Worm (Caenorhabditis elegans): Measurements from ENCODE around the gene nid-1.

DNA sequence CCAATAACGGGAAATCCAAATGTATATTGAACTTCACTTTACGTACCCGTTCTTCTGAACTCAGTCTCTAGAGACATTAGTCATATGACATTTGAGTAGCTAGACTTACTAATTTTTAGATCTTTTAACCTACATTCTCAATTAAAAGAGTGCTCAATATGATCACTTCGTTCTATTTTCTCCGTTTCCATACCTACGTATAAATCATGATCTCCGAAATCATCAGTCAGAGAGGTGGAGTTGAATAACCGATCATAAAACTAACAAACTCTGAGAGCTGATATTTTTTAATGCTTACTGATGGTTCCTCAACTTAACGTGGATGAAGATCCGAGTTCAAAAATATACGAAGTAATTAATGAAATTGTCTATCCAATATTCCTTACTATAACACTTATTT is 54.2 kb downstream of the nid-1 start, which contains the start of gene srd-35:
- TF ChIP-seq dao-5 (tag; optimal IDR thresholded peaks at IDR 0.05) (no peak), him-1 (tag; optimal IDR thresholded peaks at IDR 0.05) (no peak), W03F9.2 (tag; optimal IDR thresholded peaks at IDR 0.05) (no peak)
